Fruit fly (Drosophila melanogaster) whole organism, pupa: Measurements from ENCODE around the gene rho-5.

ENCODE experiments used
- Pif1A ChIP-seq: fragments of 200-800 bp; sonication (Bioruptor generic); optimal IDR thresholded peaks from 3 replicates; lab custom pipeline; 2016; ENCODE audit warnings: missing biosample characterization, missing genetic modification characterization
- Pif1B ChIP-seq: fragments of 200-800 bp; sonication (Bioruptor generic); optimal IDR thresholded peaks from 3 replicates; lab custom pipeline; 2016; ENCODE audit warnings: missing biosample characterization, missing genetic modification characterization
- fd96Ca ChIP-seq: fragments of 200-800 bp; sonication (Bioruptor generic); IDR thresholded peaks from 3 replicates; pipeline ENCODE4 v1.3.6; 2022; ENCODE audit warnings: missing biosample characterization, missing genetic modification characterization

DNA sequence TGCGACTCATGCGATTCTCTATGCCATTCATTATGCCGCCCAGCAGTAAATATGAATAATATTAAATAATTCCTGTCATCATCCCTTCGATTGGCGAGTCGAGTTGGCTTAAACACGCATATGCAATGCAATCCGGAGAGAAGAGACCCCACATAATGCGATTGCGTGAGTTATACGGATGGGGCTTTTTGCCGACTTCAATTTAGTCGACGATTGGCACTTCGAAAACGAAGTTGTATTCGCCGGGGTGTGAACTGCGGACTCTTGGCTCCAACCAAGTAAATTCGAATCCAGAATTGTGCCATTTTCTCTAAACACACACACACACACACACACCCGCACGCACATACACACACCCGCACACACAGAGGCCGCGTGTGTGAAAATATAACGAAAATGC is 2.6 kb upstream of the rho-5 start:
- no peak for TF ChIP-seq Pif1B (GFP tag; lab: Kevin White, UChicago)
- no peak for TF ChIP-seq fd96Ca (GFP tag; lab: Robert Waterston, UW)
- TF ChIP-seq Pif1A = no peak
